Worm (Caenorhabditis elegans) whole organism, young adult: ENCODE measurements around the gene cutl-15.

Source experiments
- F33H1.4 ChIP-seq: fragments of 200-800 bp; sonication (Bioruptor generic); IDR thresholded peaks from 2 replicates; pipeline ENCODE4 v1.3.6; 2022; ENCODE audit warnings: missing genetic modification reagents, missing genetic modification characterization, missing compliant biosample characterization
- Y53G8AR.9 ChIP-seq: fragments of 200-800 bp; sonication (Bioruptor generic); conservative IDR thresholded peaks from 2 replicates; pipeline ENCODE4 v1.3.6; 2022; ENCODE audit warnings: missing genetic modification reagents, missing genetic modification characterization, missing compliant biosample characterization
- ceh-40 ChIP-seq: fragments of 200-800 bp; sonication (Bioruptor generic); IDR thresholded peaks from 2 replicates; pipeline ENCODE4 v1.3.6; 2022; ENCODE audit warnings: missing genetic modification characterization, missing compliant biosample characterization
- hmg-1.2 ChIP-seq: fragments of 200-800 bp; sonication (Bioruptor generic); IDR thresholded peaks from 2 replicates; pipeline ENCODE4 v1.3.6; 2022; ENCODE audit warnings: missing genetic modification reagents, missing genetic modification characterization, missing compliant biosample characterization
- madf-10 ChIP-seq: sonication (generic microtip); optimal IDR thresholded peaks from 2 replicates; lab custom pipeline; 2016; ENCODE audit warnings: mild to moderate bottlenecking, missing genetic modification characterization, missing compliant biosample characterization

DNA sequence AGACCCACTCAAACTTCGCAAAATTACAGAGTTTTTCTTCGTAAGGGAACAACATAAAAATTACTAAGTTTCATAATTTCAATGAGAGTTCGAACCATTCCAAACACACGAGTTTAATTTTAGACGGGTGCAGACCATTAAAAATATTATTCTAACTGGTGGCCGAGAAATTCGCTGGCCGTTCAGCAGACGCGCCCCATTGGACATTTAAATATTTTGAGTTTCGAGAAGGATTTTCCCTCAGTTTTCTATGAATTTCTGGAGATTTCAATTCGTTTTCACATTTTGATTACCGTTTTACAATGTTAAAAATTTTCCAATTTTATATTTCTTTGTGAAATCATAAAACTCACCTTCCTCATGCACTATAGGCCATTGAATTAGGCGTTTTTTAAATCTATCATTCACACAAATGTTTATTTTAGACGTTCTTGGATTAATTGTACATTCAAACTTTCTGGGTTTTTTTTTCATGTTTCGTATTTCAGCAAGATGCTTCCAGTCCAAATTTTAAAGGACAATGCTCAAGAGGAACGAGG, 20.2 kb downstream of the cutl-15 start, which contains the start of gene cct-2:
- no peak for TF ChIP-seq Y53G8AR.9
- no peak for TF ChIP-seq madf-10 (tag; lab: Kevin White, UChicago)
- peak; percentile 14; the same call in 1 of the 2 replicates for TF ChIP-seq hmg-1.2
- TF ChIP-seq F33H1.4 (GFP tag; lab: Robert Waterston, UW) = no peak
- no peak for TF ChIP-seq ceh-40 (GFP tag; lab: Robert Waterston, UW)
